Worm (Caenorhabditis elegans) whole organism, early embryonic: Measurements from ENCODE around the gene F46H5.5.

Experiments used
- ama-1 ChIP-seq: fragments of 150-350 bp; optimal IDR thresholded peaks from 2 replicates; lab custom pipeline; 2014
- scrt-1 ChIP-seq: fragments of 200-800 bp; sonication (Bioruptor generic); IDR thresholded peaks from 2 replicates; pipeline ENCODE4 v1.3.6; 2022; ENCODE audit warnings: missing genetic modification characterization, missing compliant biosample characterization
- sea-1 ChIP-seq: fragments of 200-800 bp; sonication (Bioruptor generic); conservative IDR thresholded peaks from 2 replicates; pipeline ENCODE4 v1.3.6; 2022; ENCODE audit warnings: missing genetic modification characterization, missing compliant biosample characterization

DNA sequence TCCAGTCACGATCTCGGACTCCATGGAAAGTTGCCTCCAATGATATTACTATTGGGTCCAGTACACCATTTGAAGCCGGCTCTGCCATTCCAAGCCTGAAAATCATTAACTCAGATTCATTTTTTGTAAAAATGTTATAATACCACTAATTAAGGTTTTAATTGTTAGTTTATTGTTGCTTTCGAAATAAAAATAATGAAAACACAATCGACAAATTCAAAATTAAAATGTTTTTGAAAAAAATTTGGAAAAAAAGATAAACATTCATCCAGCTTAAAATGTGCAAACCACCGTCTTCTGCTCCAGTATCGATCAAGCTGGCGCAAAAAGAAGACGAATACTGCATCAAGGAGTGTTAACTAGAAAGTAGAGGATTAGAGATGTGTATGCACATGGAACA lies at the start of gene F46H5.5:
- TF ChIP-seq sea-1 (GFP tag; lab: Robert Waterston, UW) (no peak), ama-1 (lab: Kevin White, UChicago) (no peak), scrt-1 (no peak)
